Worm (Caenorhabditis elegans) whole organism, young adult: ENCODE data around the gene C17H12.5.

Experiments used
- C06A6.2 ChIP-seq: fragments of 200-800 bp; sonication (Bioruptor generic); conservative IDR thresholded peaks from 2 replicates; pipeline ENCODE4 v1.3.6; 2022; ENCODE audit warnings: missing genetic modification characterization, missing compliant biosample characterization
- K11D2.4 ChIP-seq: fragments of 200-800 bp; sonication (Bioruptor generic); IDR thresholded peaks from 2 replicates; pipeline ENCODE4 v1.3.6; 2022; ENCODE audit warnings: missing genetic modification reagents, missing genetic modification characterization, missing compliant biosample characterization
- Y53F4B.3 ChIP-seq: fragments of 200-800 bp; sonication (Bioruptor generic); IDR thresholded peaks from 2 replicates; pipeline ENCODE4 v1.3.6; 2022; ENCODE audit warnings: missing genetic modification reagents, missing genetic modification characterization, missing compliant biosample characterization
- akir-1 ChIP-seq: fragments of 200-800 bp; sonication (Bioruptor generic); optimal IDR thresholded peaks from 2 replicates; lab custom pipeline; 2018; ENCODE audit warnings: mild to moderate bottlenecking, missing genetic modification characterization, moderate library complexity, missing compliant biosample characterization
- gei-17 ChIP-seq: fragments of 200-800 bp; sonication (Bioruptor generic); optimal IDR thresholded peaks from 2 replicates; lab custom pipeline; 2018; ENCODE audit warnings: mild to moderate bottlenecking, missing genetic modification characterization, missing compliant biosample characterization
- him-1 ChIP-seq: sonication (generic microtip); optimal IDR thresholded peaks from 2 replicates; lab custom pipeline; 2016; ENCODE audit warnings: missing genotype, missing genetic modification reagents, missing genetic modification characterization, missing compliant biosample characterization
- hlh-12 ChIP-seq: sonication (generic microtip); optimal IDR thresholded peaks from 2 replicates; lab custom pipeline; 2016; ENCODE audit warnings: missing genetic modification characterization, missing compliant biosample characterization
- mel-28 ChIP-seq: sonication (generic microtip); optimal IDR thresholded peaks from 2 replicates; lab custom pipeline; 2016; ENCODE audit warnings: borderline replicate concordance, mild to moderate bottlenecking, missing genetic modification characterization, missing compliant biosample characterization
- nhr-27 ChIP-seq: fragments of 200-800 bp; sonication (Bioruptor generic); optimal IDR thresholded peaks from 2 replicates; lab custom pipeline; 2018; ENCODE audit warnings: mild to moderate bottlenecking, missing genetic modification characterization, moderate library complexity, missing compliant biosample characterization
- pha-4 ChIP-seq: fragments of 150-350 bp; sonication (generic microtip); optimal IDR thresholded peaks from 2 replicates; lab custom pipeline; 2014; ENCODE audit warnings: missing biosample characterization, missing genetic modification reagents, missing genetic modification characterization

ce11 chrIV:6806475-6807063 lies 10.9 kb downstream of the C17H12.5 start, which contains the start of gene C17H12.10:
- no peak for TF ChIP-seq mel-28
- no peak for TF ChIP-seq gei-17 (GFP tag; lab: Kevin White, UChicago)
- TF ChIP-seq Y53F4B.3 (GFP tag; lab: Robert Waterston, UW), result no peak
- no peak for TF ChIP-seq akir-1 (GFP tag; lab: Kevin White, UChicago)
- no peak for TF ChIP-seq him-1 (tag; lab: Kevin White, UChicago)
- TF ChIP-seq nhr-27 (tag; lab: Kevin White, UChicago), result no peak
- no peak for TF ChIP-seq hlh-12 (tag; lab: Kevin White, UChicago)
- TF ChIP-seq pha-4 (tag; lab: Kevin White, UChicago), result no peak
- no peak for TF ChIP-seq C06A6.2
- no peak for TF ChIP-seq K11D2.4 (GFP tag; lab: Robert Waterston, UW)
